Worm (Caenorhabditis elegans) whole organism, L1 larva: ENCODE data around the gene oac-38.
A peak's percentile ranks its signal among the peaks of the same experiment; 100 is the strongest.

Experiments
- C04F5.9 ChIP-seq: sonication (generic microtip); optimal IDR thresholded peaks from 2 replicates; lab custom pipeline; 2016; ENCODE audit warnings: missing genetic modification characterization, missing compliant biosample characterization
- ama-1 ChIP-seq: fragments of 150-350 bp; optimal IDR thresholded peaks from 2 replicates; lab custom pipeline; 2014
- blmp-1 ChIP-seq: fragments of 150-350 bp; optimal IDR thresholded peaks from 2 replicates; lab custom pipeline; 2014; ENCODE audit warnings: missing biosample characterization, missing genetic modification characterization
- ceh-63 ChIP-seq: fragments of 200-800 bp; sonication (Bioruptor generic); optimal IDR thresholded peaks from 2 replicates; lab custom pipeline; 2018; ENCODE audit warnings: mild to moderate bottlenecking, missing genetic modification characterization, missing compliant biosample characterization
- ceh-8 ChIP-seq: fragments of 200-800 bp; sonication (Bioruptor generic); optimal IDR thresholded peaks from 2 replicates; lab custom pipeline; 2018; ENCODE audit warnings: mild to moderate bottlenecking, missing genetic modification characterization, moderate library complexity, missing compliant biosample characterization
- ceh-82 ChIP-seq, 3 experiments: fragments of 150-350 bp in 1 of 3; sonication (generic microtip) in 2 of 3; optimal IDR thresholded peaks; 2 replicates each; lab custom pipeline; 2014 to 2017; ENCODE audit warnings: missing biosample characterization in 3 of 3, missing genetic modification characterization in 3 of 3
- ceh-88 ChIP-seq: fragments of 200-800 bp; sonication (Bioruptor generic); IDR thresholded peaks from 2 replicates; pipeline ENCODE4 v1.3.6; 2022; ENCODE audit warnings: missing genetic modification characterization, missing compliant biosample characterization
- ces-1 ChIP-seq: fragments of 150-350 bp; optimal IDR thresholded peaks from 2 replicates; lab custom pipeline; 2014; ENCODE audit warnings: missing biosample characterization, missing genetic modification reagents, missing genetic modification characterization
- dpl-1 ChIP-seq, 3 experiments: fragments of 150-350 bp in 2 of 3; sonication (generic microtip) in 1 of 3; optimal IDR thresholded peaks; 2 replicates each; lab custom pipeline; 2014 to 2017; ENCODE audit warnings: missing biosample characterization in 3 of 3, missing genetic modification characterization in 3 of 3, missing genetic modification reagents in 3 of 3
- dsc-1 ChIP-seq: sonication (generic microtip); optimal IDR thresholded peaks from 2 replicates; lab custom pipeline; 2016; ENCODE audit warnings: mild to moderate bottlenecking, missing genetic modification characterization, missing compliant biosample characterization
- efl-1 ChIP-seq, 4 experiments: fragments of 150-350 bp; optimal IDR thresholded peaks in 3 of 4; peaks in 1 of 4; 1 replicate in 1 of 4; 2 replicates in 3 of 4; lab custom pipeline; 2014; ENCODE audit warnings: missing biosample characterization in 2 of 4, missing genetic modification characterization in 2 of 4, missing genetic modification reagents in 2 of 4
- fkh-8 ChIP-seq: sonication (generic microtip); optimal IDR thresholded peaks from 2 replicates; lab custom pipeline; 2016; ENCODE audit warnings: mild to moderate bottlenecking, missing genetic modification characterization, missing compliant biosample characterization
- grh-1 ChIP-seq: fragments of 200-800 bp; sonication (Bioruptor generic); IDR thresholded peaks from 2 replicates; pipeline ENCODE4 v1.3.6; 2022; ENCODE audit warnings: missing genetic modification reagents, missing genetic modification characterization, missing compliant biosample characterization
- hlh-4 ChIP-seq: sonication (generic microtip); optimal IDR thresholded peaks from 2 replicates; lab custom pipeline; 2016; ENCODE audit warnings: mild to moderate bottlenecking, missing genetic modification characterization, missing compliant biosample characterization
- lin-14 ChIP-seq: fragments of 200-800 bp; sonication (Bioruptor generic); optimal IDR thresholded peaks from 2 replicates; lab custom pipeline; 2018; ENCODE audit warnings: mild to moderate bottlenecking, missing genetic modification characterization, moderate library complexity, missing compliant biosample characterization
- lin-39 ChIP-seq: fragments of 150-350 bp; optimal IDR thresholded peaks from 2 replicates; lab custom pipeline; 2014; ENCODE audit warnings: missing biosample characterization, missing genetic modification reagents, missing genetic modification characterization
- lsy-2 ChIP-seq, 2 experiments: fragments of 150-350 bp; optimal IDR thresholded peaks; 2 replicates each; lab custom pipeline; 2014; ENCODE audit warnings: missing biosample characterization in 2 of 2, missing genetic modification characterization in 2 of 2
- mab-9 ChIP-seq: fragments of 200-800 bp; sonication (Bioruptor generic); IDR thresholded peaks from 2 replicates; pipeline ENCODE4 v1.3.6; 2022; ENCODE audit warnings: missing genetic modification reagents, missing genetic modification characterization, missing compliant biosample characterization
- mef-2 ChIP-seq: fragments of 150-350 bp; optimal IDR thresholded peaks from 2 replicates; lab custom pipeline; 2014; ENCODE audit warnings: missing biosample characterization, missing genetic modification characterization
- nhr-12 ChIP-seq: sonication (generic microtip); optimal IDR thresholded peaks from 2 replicates; lab custom pipeline; 2017; ENCODE audit warnings: missing biosample characterization, missing genetic modification characterization
- nhr-19 ChIP-seq: fragments of 200-800 bp; sonication (Bioruptor generic); conservative IDR thresholded peaks from 2 replicates; pipeline ENCODE4 v1.3.6; 2022; ENCODE audit warnings: missing genetic modification characterization, missing compliant biosample characterization
- nhr-237 ChIP-seq: fragments of 150-350 bp; optimal IDR thresholded peaks from 2 replicates; lab custom pipeline; 2014; ENCODE audit warnings: missing biosample characterization, missing genetic modification characterization
- nhr-28 ChIP-seq: fragments of 150-350 bp; optimal IDR thresholded peaks from 2 replicates; lab custom pipeline; 2014; ENCODE audit warnings: missing biosample characterization, missing genetic modification characterization
- nhr-90 ChIP-seq: sonication (generic microtip); optimal IDR thresholded peaks from 2 replicates; lab custom pipeline; 2016; ENCODE audit warnings: mild to moderate bottlenecking, missing genetic modification characterization, missing compliant biosample characterization; ENCODE audit not compliant: poor library complexity
- pax-3 ChIP-seq: fragments of 200-800 bp; sonication (Bioruptor generic); optimal IDR thresholded peaks from 2 replicates; lab custom pipeline; 2018; ENCODE audit warnings: mild to moderate bottlenecking, missing genetic modification characterization, moderate library complexity, missing compliant biosample characterization
- rnt-1 ChIP-seq: sonication (generic microtip); optimal IDR thresholded peaks from 2 replicates; lab custom pipeline; 2016; ENCODE audit warnings: mild to moderate bottlenecking, missing genetic modification characterization, moderate library complexity, missing compliant biosample characterization
- snpc-4 ChIP-seq: fragments of 150-350 bp; optimal IDR thresholded peaks from 2 replicates; lab custom pipeline; 2014; ENCODE audit warnings: missing biosample characterization, missing genetic modification characterization
- swsn-7 ChIP-seq: sonication (generic microtip); optimal IDR thresholded peaks from 2 replicates; lab custom pipeline; 2016; ENCODE audit warnings: missing genetic modification characterization, missing compliant biosample characterization
- tlp-1 ChIP-seq: fragments of 150-350 bp; optimal IDR thresholded peaks from 2 replicates; lab custom pipeline; 2014; ENCODE audit warnings: missing biosample characterization, missing genetic modification characterization
- unc-130 ChIP-seq: fragments of 150-350 bp; optimal IDR thresholded peaks from 2 replicates; lab custom pipeline; 2017; ENCODE audit warnings: missing biosample characterization, missing genetic modification characterization, inconsistent platforms
- zip-4 ChIP-seq: fragments of 200-800 bp; sonication (Bioruptor generic); optimal IDR thresholded peaks from 2 replicates; lab custom pipeline; 2018; ENCODE audit warnings: mild to moderate bottlenecking, missing genetic modification characterization, moderate library complexity, missing compliant biosample characterization
- ztf-11 ChIP-seq, 2 experiments: sonication (generic microtip); optimal IDR thresholded peaks; 2 replicates each; lab custom pipeline; 2016 to 2017; ENCODE audit warnings: missing genetic modification characterization in 2 of 2, missing biosample characterization in 1 of 2, missing compliant biosample characterization in 1 of 2

The oac-38 gene

DNA sequence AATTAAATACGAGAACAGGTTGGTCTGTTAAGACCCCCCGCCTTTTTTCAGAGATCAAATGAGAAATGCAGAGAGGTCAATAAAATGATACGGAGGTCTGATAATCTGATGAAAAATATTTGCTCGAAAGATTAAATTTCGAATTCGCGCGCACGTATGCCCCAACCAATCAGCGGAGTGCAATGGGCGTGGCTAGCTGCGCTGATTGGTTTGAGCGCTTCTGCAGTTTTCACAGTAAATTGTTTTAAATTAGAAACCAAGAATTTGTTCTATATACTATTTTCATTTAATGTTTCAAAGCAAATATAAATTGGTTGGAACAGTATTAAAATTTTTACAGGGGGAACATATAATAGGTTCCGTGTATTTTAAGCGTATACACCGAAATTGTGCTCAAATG is 33.8 kb downstream of the oac-38 start:
- TF ChIP-seq mab-9 (GFP tag; lab: Robert Waterston, UW) (no peak), ceh-82 (tag; optimal IDR thresholded peaks at IDR 0.05; lab: Kevin White, UChicago) (no peak), ceh-88 (GFP tag; lab: Robert Waterston, UW) (no peak), grh-1 (GFP tag; lab: Robert Waterston, UW) (no peak), dpl-1 (GFP tag; optimal IDR thresholded peaks at IDR 0.05; lab: Kevin White, UChicago) (peak in 2 of 3 experiments; percentile 11 to 25), efl-1 (optimal IDR thresholded peaks at IDR 0.05; lab: Kevin White, UChicago) (peak in 1 of 2 experiments; percentile 17), efl-1 (GFP tag; optimal IDR thresholded peaks at IDR 0.05 in 1 of 2; lab: Kevin White, UChicago) (peak; percentile 53 to 91), snpc-4 (tag; lab: Kevin White, UChicago) (no peak), nhr-237 (tag; lab: Kevin White, UChicago) (no peak), ceh-63 (GFP tag; lab: Kevin White, UChicago) (no peak), ztf-11 (tag; optimal IDR thresholded peaks at IDR 0.05; lab: Kevin White, UChicago) (no peak)

- no peak for TF ChIP-seq nhr-19 (GFP tag; lab: Robert Waterston, UW)
- TF ChIP-seq unc-130 (tag; lab: Kevin White, UChicago), result no peak
- TF ChIP-seq blmp-1 (tag; lab: Kevin White, UChicago), result no peak
- no peak for TF ChIP-seq C04F5.9 (tag; lab: Kevin White, UChicago)
- TF ChIP-seq swsn-7 (tag; lab: Kevin White, UChicago), result no peak
- TF ChIP-seq hlh-4 (tag; lab: Kevin White, UChicago), result no peak
Observed at ce11 chrIV:14115556-14115955, 37.6 kb downstream of the oac-38 start.

DNA sequence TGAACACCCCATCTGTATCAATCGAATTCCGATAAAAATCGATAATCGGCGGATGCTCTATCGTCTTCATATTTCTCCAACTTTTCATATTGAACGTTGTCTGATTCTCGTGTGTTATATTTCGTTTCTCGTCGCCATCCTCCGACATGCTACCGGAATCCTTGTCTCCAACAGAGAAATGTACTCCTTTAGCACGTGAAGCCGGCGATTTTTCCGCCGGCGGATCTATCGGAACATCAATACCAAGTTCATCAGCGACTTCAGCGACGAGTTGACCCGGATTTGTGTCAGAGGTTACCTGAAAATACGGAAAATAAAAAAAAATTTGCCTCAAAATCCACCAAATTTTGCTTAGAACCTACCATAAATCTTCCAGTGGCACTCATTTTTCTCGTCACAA is 38.1 kb downstream of the oac-38 start:
- TF ChIP-seq ceh-82 (tag; optimal IDR thresholded peaks at IDR 0.05; lab: Kevin White, UChicago) (no peak), ces-1 (GFP tag; lab: Kevin White, UChicago) (no peak), tlp-1 (tag; lab: Kevin White, UChicago) (no peak), dsc-1 (tag; lab: Kevin White, UChicago) (no peak), lin-39 (tag; lab: Kevin White, UChicago) (no peak)

DNA sequence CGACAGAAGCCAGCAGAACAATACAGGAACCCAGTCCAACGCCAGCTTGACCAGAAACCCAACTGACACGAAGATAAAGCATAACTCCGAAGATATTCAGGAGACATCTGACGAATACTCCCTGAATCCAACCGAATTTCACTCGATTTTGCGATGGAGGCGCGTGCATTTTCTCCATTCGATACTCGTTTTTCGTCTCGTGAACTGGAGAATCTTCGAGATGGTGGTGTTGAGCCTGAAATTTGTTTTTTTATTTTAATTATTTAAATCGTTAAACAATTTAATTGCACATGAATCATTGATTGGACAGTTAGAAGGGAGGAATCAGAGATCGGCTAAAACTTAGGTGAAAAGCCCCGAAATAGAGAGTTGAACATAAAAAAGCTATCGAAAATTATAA is 38.8 kb downstream of the oac-38 start:
- TF ChIP-seq mef-2 (tag; lab: Kevin White, UChicago), result no peak
- TF ChIP-seq ceh-88 (GFP tag; lab: Robert Waterston, UW), result no peak
- TF ChIP-seq rnt-1 (tag; lab: Kevin White, UChicago), result no peak
- TF ChIP-seq ceh-8 (GFP tag; lab: Kevin White, UChicago), result no peak
- no peak for TF ChIP-seq fkh-8 (tag; lab: Kevin White, UChicago)
- no peak for TF ChIP-seq pax-3 (tag; lab: Kevin White, UChicago)
- no peak for TF ChIP-seq nhr-28 (tag; lab: Kevin White, UChicago)
- no peak for TF ChIP-seq ama-1 (lab: Kevin White, UChicago)
- TF ChIP-seq nhr-12 (tag; lab: Kevin White, UChicago), result no peak
- TF ChIP-seq zip-4 (GFP tag; lab: Kevin White, UChicago), result no peak
- TF ChIP-seq swsn-7 (tag; lab: Kevin White, UChicago), result no peak
- TF ChIP-seq lin-14, result no peak

- TF ChIP-seq rnt-1 (tag; lab: Kevin White, UChicago) (no peak), efl-1 (optimal IDR thresholded peaks at IDR 0.05; lab: Kevin White, UChicago) (peak; percentile 10 to 69), efl-1 (GFP tag; optimal IDR thresholded peaks at IDR 0.05 in 1 of 2; lab: Kevin White, UChicago) (peak in 1 of 2 experiments; percentile 55), dpl-1 (GFP tag; optimal IDR thresholded peaks at IDR 0.05; lab: Kevin White, UChicago) (peak in 1 of 3 experiments; percentile 33)
Observed at ce11 chrIV:14113621-14114020, 39.5 kb downstream of the oac-38 start.

- TF ChIP-seq lsy-2 (tag; optimal IDR thresholded peaks at IDR 0.05; lab: Kevin White, UChicago) (no peak), nhr-90 (tag; lab: Kevin White, UChicago) (no peak)
Observed at ce11 chrIV:14107647-14108046, 45.5 kb downstream of the oac-38 start.
